Fruit fly (Drosophila melanogaster) whole organism, pupa: Measurements from ENCODE around the gene Cp16.

ENCODE experiments used
- CG34367 ChIP-seq: fragments of 200-800 bp; sonication (Bioruptor generic); optimal IDR thresholded peaks from 2 replicates; lab custom pipeline; 2018; ENCODE audit warnings: missing biosample characterization, mild to moderate bottlenecking, missing genetic modification characterization
- CG4496 ChIP-seq: fragments of 200-800 bp; sonication (Bioruptor generic); IDR thresholded peaks from 3 replicates; pipeline ENCODE4 v1.3.6; 2022; ENCODE audit warnings: missing biosample characterization, missing genetic modification characterization
- CG8301 ChIP-seq: fragments of 200-800 bp; sonication (Bioruptor generic); optimal IDR thresholded peaks from 2 replicates; lab custom pipeline; 2018; ENCODE audit warnings: missing biosample characterization, mild to moderate bottlenecking, missing genetic modification characterization
- CG9948 ChIP-seq: fragments of 200-800 bp; sonication (Bioruptor generic); optimal IDR thresholded peaks from 2 replicates; lab custom pipeline; 2018; ENCODE audit warnings: missing biosample characterization, mild to moderate bottlenecking, missing genetic modification characterization, moderate library complexity
- D1 ChIP-seq: fragments of 200-800 bp; sonication (Bioruptor generic); optimal IDR thresholded peaks from 2 replicates; lab custom pipeline; 2018; ENCODE audit warnings: missing biosample characterization, mild to moderate bottlenecking, missing genetic modification characterization, moderate library complexity
- EcR ChIP-seq: fragments of 200-800 bp; sonication (Bioruptor generic); optimal IDR thresholded peaks from 3 replicates; lab custom pipeline; 2019; ENCODE audit warnings: missing biosample characterization, missing genetic modification characterization, mild to moderate bottlenecking, moderate library complexity, missing genetic modification reagents
- Ets98B ChIP-seq: fragments of 200-800 bp; sonication (Bioruptor generic); IDR thresholded peaks from 2 replicates; pipeline ENCODE4 v1.3.6; 2022; ENCODE audit warnings: missing biosample characterization, missing genetic modification characterization
- Pif1A ChIP-seq: fragments of 200-800 bp; sonication (Bioruptor generic); optimal IDR thresholded peaks from 3 replicates; lab custom pipeline; 2016; ENCODE audit warnings: missing biosample characterization, missing genetic modification characterization
- Snoo ChIP-seq: fragments of 200-800 bp; sonication (Bioruptor generic); optimal IDR thresholded peaks from 3 replicates; lab custom pipeline; 2017; ENCODE audit warnings: missing biosample characterization, mild to moderate bottlenecking, missing genetic modification characterization, inconsistent platforms
- rn ChIP-seq: fragments of 200-800 bp; sonication (Bioruptor generic); IDR thresholded peaks from 2 replicates; pipeline ENCODE4 v1.3.6; 2022; ENCODE audit warnings: missing biosample characterization, missing genetic modification characterization

- TF ChIP-seq CG8301 (tag; lab: Kevin White, UChicago), result peak; percentile 21
- TF ChIP-seq Snoo, result no peak
- TF ChIP-seq EcR (GFP tag; lab: Kevin White, UChicago), result no peak
- TF ChIP-seq rn, result no peak
- TF ChIP-seq D1, result no peak
- no peak for TF ChIP-seq Pif1A
- no peak for TF ChIP-seq CG34367
- no peak for TF ChIP-seq CG9948 (tag; lab: Kevin White, UChicago)
- TF ChIP-seq CG4496, result no peak
- TF ChIP-seq Ets98B (GFP tag; lab: Robert Waterston, UW), result peak; percentile 24; the same call in 1 of the 2 replicates
Measured at dm6 chr3L:8753592-8753991, 21.8 kb downstream of the Cp16 start, which contains the start of gene Fhos.
